Worm (Caenorhabditis elegans) whole organism, mixed stage, embryonic: ENCODE measurements around the gene rbm-25.

Source experiments
- M03D4.4 ChIP-seq: sonication (generic microtip); optimal IDR thresholded peaks from 2 replicates; lab custom pipeline; 2017; ENCODE audit warnings: mild to moderate bottlenecking, missing genetic modification characterization, missing compliant biosample characterization
- blmp-1 ChIP-seq: fragments of 150-350 bp; optimal IDR thresholded peaks from 2 replicates; lab custom pipeline; 2014; ENCODE audit warnings: missing biosample characterization, missing genetic modification characterization
- ceh-39 ChIP-seq: fragments of 150-350 bp; optimal IDR thresholded peaks from 2 replicates; lab custom pipeline; 2014; ENCODE audit warnings: missing biosample characterization, missing genetic modification characterization
- ceh-43 ChIP-seq: fragments of 200-800 bp; sonication (Bioruptor generic); optimal IDR thresholded peaks from 2 replicates; lab custom pipeline; 2018; ENCODE audit warnings: mild to moderate bottlenecking, missing genetic modification characterization, moderate library complexity, missing compliant biosample characterization
- ceh-83 ChIP-seq: fragments of 200-800 bp; sonication (Bioruptor generic); optimal IDR thresholded peaks from 2 replicates; lab custom pipeline; 2018; ENCODE audit warnings: mild to moderate bottlenecking, missing genetic modification characterization, missing compliant biosample characterization
- ces-1 ChIP-seq: fragments of 150-350 bp; optimal IDR thresholded peaks from 2 replicates; lab custom pipeline; 2014; ENCODE audit warnings: missing biosample characterization, missing genetic modification reagents, missing genetic modification characterization
- cnd-1 ChIP-seq: fragments of 200-800 bp; sonication (Bioruptor generic); optimal IDR thresholded peaks from 2 replicates; lab custom pipeline; 2018; ENCODE audit warnings: mild to moderate bottlenecking, missing genetic modification characterization, missing compliant biosample characterization
- drap-1 ChIP-seq: fragments of 200-800 bp; sonication (Bioruptor generic); optimal IDR thresholded peaks from 3 replicates; lab custom pipeline; 2018; ENCODE audit warnings: mild to moderate bottlenecking, missing genetic modification characterization, missing compliant biosample characterization
- elt-1 ChIP-seq: sonication (generic microtip); optimal IDR thresholded peaks from 2 replicates; lab custom pipeline; 2017; ENCODE audit warnings: missing genetic modification characterization, mild to moderate bottlenecking, missing compliant biosample characterization, antibody characterized with exemption, moderate library complexity, borderline replicate concordance; ENCODE audit not compliant: insufficient read depth
- elt-3 ChIP-seq: fragments of 150-350 bp; optimal IDR thresholded peaks from 2 replicates; lab custom pipeline; 2014; ENCODE audit warnings: missing biosample characterization, missing genetic modification characterization
- flh-1 ChIP-seq: fragments of 200-800 bp; sonication (Bioruptor generic); optimal IDR thresholded peaks from 2 replicates; lab custom pipeline; 2018; ENCODE audit warnings: mild to moderate bottlenecking, missing genetic modification characterization, moderate library complexity, missing compliant biosample characterization
- ham-2 ChIP-seq: fragments of 200-800 bp; sonication (Bioruptor generic); optimal IDR thresholded peaks from 2 replicates; lab custom pipeline; 2018; ENCODE audit warnings: mild to moderate bottlenecking, missing genetic modification characterization, missing compliant biosample characterization
- hlh-1 ChIP-seq: fragments of 150-350 bp; optimal IDR thresholded peaks from 2 replicates; lab custom pipeline; 2014; ENCODE audit warnings: missing biosample characterization, missing genetic modification reagents, missing genetic modification characterization
- lin-13 ChIP-seq: fragments of 150-350 bp; optimal IDR thresholded peaks from 2 replicates; lab custom pipeline; 2014; ENCODE audit warnings: missing biosample characterization, missing genetic modification characterization
- lin-32 ChIP-seq: fragments of 200-800 bp; sonication (Bioruptor generic); optimal IDR thresholded peaks from 2 replicates; lab custom pipeline; 2018; ENCODE audit warnings: mild to moderate bottlenecking, missing genetic modification characterization, missing compliant biosample characterization
- lsy-2 ChIP-seq: fragments of 150-350 bp; optimal IDR thresholded peaks from 2 replicates; lab custom pipeline; 2014; ENCODE audit warnings: missing biosample characterization, missing genetic modification characterization
- mab-5 ChIP-seq: fragments of 150-350 bp; optimal IDR thresholded peaks from 2 replicates; lab custom pipeline; 2014; ENCODE audit warnings: missing biosample characterization, missing genetic modification characterization
- mep-1 ChIP-seq: fragments of 150-350 bp; optimal IDR thresholded peaks from 2 replicates; lab custom pipeline; 2017; ENCODE audit warnings: missing biosample characterization, missing genetic modification reagents, missing genetic modification characterization, inconsistent platforms
- nhr-12 ChIP-seq: fragments of 150-350 bp; optimal IDR thresholded peaks from 2 replicates; lab custom pipeline; 2014; ENCODE audit warnings: missing biosample characterization, missing genetic modification characterization
- nhr-2 ChIP-seq: fragments of 150-350 bp; optimal IDR thresholded peaks from 2 replicates; lab custom pipeline; 2014; ENCODE audit warnings: missing biosample characterization, missing genetic modification characterization
- nhr-237 ChIP-seq: fragments of 150-350 bp; optimal IDR thresholded peaks from 2 replicates; lab custom pipeline; 2014; ENCODE audit warnings: missing biosample characterization, missing genetic modification characterization
- nhr-28 ChIP-seq: fragments of 150-350 bp; optimal IDR thresholded peaks from 2 replicates; lab custom pipeline; 2014; ENCODE audit warnings: missing biosample characterization, missing genetic modification characterization
- nhr-76 ChIP-seq: sonication (generic microtip); optimal IDR thresholded peaks from 2 replicates; lab custom pipeline; 2017; ENCODE audit warnings: missing biosample characterization, missing genetic modification characterization
- pha-4 ChIP-seq: fragments of 150-350 bp; optimal IDR thresholded peaks from 2 replicates; lab custom pipeline; 2018; ENCODE audit warnings: missing biosample characterization, missing genetic modification reagents, missing genetic modification characterization
- sem-2 ChIP-seq: fragments of 200-800 bp; sonication (Bioruptor generic); optimal IDR thresholded peaks from 2 replicates; lab custom pipeline; 2018; ENCODE audit warnings: mild to moderate bottlenecking, missing genetic modification characterization, missing compliant biosample characterization
- snpc-4 ChIP-seq: fragments of 150-350 bp; optimal IDR thresholded peaks from 2 replicates; lab custom pipeline; 2014; ENCODE audit warnings: missing biosample characterization, missing genetic modification characterization
- tbx-8 ChIP-seq: fragments of 200-800 bp; sonication (Bioruptor generic); optimal IDR thresholded peaks from 2 replicates; lab custom pipeline; 2018; ENCODE audit warnings: mild to moderate bottlenecking, missing genetic modification characterization, moderate library complexity, missing compliant biosample characterization
- unc-120 ChIP-seq: sonication (generic microtip); optimal IDR thresholded peaks from 2 replicates; lab custom pipeline; 2017; ENCODE audit warnings: missing genetic modification characterization, missing compliant biosample characterization; ENCODE audit not compliant: poor library complexity, severe bottlenecking
- unc-39 ChIP-seq: fragments of 150-350 bp; optimal IDR thresholded peaks from 2 replicates; lab custom pipeline; 2014; ENCODE audit warnings: missing biosample characterization, missing genetic modification characterization
- unc-62 ChIP-seq: fragments of 150-350 bp; optimal IDR thresholded peaks from 2 replicates; lab custom pipeline; 2014; ENCODE audit warnings: missing biosample characterization, missing genetic modification reagents, missing genetic modification characterization
- ztf-11 ChIP-seq: fragments of 150-350 bp; optimal IDR thresholded peaks from 2 replicates; lab custom pipeline; 2014; ENCODE audit warnings: missing biosample characterization, missing genetic modification characterization

The rbm-25 gene

DNA sequence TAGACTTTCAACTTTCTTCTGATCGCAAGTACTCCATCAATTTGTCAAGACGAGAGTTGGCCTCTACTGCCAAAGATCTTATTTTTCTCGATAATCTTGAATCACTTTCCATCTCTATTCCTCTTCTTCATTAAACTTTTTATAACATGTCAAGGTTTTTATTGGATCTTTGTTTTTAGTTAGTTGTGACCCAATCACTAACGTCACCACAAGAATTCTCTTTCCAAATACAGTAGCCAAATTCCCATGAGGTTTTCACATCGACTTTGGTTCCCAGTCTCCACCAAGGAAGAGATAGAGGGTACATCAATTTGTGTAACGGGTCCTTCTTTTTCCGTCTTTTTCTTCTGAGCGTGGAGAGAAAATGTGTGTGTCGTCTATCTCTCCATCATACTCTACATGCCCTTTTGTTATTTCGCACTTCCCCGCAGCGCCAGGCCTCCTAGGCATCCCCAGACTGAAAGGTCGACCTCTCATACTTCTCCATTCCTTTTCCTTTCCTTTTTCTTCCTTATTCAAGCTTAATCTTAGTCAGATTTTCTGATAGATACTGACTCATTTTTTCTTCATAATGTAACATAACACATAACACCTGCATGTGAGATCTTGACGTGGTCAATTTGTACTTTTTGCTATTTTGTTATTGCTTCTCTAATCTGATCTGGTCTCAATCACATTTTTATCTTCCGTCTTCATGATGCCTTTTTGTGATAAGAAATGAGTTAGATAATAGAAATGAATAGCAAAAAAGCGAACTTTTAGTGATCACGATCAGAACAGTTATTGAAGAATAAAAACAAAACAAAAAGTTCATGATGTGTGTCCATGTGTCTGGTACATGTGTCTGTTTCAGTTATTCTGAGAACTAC, 41.2 kb downstream of the rbm-25 start:
- TF ChIP-seq lsy-2 (tag; lab: Kevin White, UChicago) = no peak
- TF ChIP-seq ham-2 (GFP tag; lab: Kevin White, UChicago) = no peak
- no peak for TF ChIP-seq unc-62 (GFP tag; lab: Kevin White, UChicago)
- peak; percentile 3 for TF ChIP-seq ces-1
- no peak for TF ChIP-seq nhr-12 (tag; lab: Kevin White, UChicago)
- no peak for TF ChIP-seq M03D4.4 (tag; lab: Kevin White, UChicago)
- no peak for TF ChIP-seq hlh-1
- no peak for TF ChIP-seq sem-2 (GFP tag; lab: Kevin White, UChicago)
- no peak for TF ChIP-seq ceh-39 (tag; lab: Kevin White, UChicago)

DNA sequence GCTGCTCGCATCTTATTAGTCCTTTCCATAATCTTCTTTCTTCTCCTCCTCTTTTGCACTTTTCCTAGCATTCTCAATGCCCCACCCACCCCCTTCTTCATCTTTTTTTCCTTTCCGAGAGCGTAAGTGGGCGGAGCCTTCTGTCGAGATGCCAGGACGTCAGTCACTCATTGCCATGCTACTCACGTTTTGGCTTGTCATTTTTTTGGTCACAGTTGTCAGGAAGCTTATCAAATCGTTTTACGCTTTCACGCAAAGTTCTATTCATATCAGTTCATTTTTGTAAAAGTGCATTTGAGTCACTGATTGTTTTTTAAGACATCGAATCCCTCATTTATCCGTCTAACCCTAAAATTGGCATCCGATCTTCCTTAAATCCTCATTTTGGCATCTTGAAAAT, 42.0 kb downstream of the rbm-25 start:
- no peak for TF ChIP-seq ceh-83 (GFP tag; lab: Kevin White, UChicago)
- no peak for TF ChIP-seq ztf-11 (tag; lab: Kevin White, UChicago)
- no peak for TF ChIP-seq hlh-1
- TF ChIP-seq nhr-76 (tag; lab: Kevin White, UChicago) = no peak
- no peak for TF ChIP-seq unc-39 (tag; lab: Kevin White, UChicago)

DNA sequence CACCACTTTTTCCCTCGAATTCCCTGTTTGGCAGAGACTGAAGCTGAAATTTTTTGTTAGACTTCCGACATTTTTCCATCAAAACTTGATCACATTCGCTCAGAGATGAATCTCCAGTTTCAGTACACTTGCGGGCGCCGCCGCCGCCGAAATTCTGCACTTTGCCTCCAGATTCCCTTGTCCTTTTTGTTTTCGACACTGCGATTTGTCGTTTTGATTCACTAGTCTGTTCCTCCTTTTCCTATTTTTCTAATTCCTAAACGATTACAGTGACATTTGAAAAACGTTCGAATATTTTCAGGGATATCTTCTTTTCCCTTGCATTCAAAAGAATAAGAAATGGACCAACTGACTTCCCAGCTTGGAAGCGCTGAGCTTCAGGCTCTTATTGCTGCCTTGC, 42.7 kb downstream of the rbm-25 start, which contains the start of gene F45D3.2:
TSS of gene F45D3.2 (plus strand) at position 301 of the 400 bp plus-strand sequence.
- TF ChIP-seq nhr-12 (tag; lab: Kevin White, UChicago) (no peak), tbx-8 (GFP tag; lab: Kevin White, UChicago) (no peak), blmp-1 (no peak), flh-1 (no peak), mab-5 (no peak)

DNA sequence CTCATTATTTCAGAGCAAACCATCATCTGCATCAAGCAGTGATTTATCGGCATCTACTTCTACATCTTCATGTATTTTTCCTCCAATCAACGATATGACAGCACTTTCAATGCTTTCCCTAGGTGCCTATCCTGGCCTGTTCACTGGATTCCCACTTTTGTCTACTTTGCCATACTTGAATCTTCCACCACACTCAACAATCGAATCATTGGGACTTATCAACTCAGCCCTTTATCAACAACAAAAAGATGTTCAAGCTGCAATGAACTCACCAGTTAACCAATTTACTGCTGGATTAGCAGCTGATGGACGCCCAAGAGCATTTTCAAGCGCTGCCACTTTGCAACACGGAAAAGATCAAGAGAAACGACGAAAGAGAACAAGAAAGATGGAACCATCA, 43.2 kb downstream of the rbm-25 start:
- TF ChIP-seq nhr-76 (tag; lab: Kevin White, UChicago) = no peak
- TF ChIP-seq unc-62 (GFP tag; lab: Kevin White, UChicago) = no peak
- no peak for TF ChIP-seq nhr-12 (tag; lab: Kevin White, UChicago)
- TF ChIP-seq elt-3 = no peak
- TF ChIP-seq sem-2 (GFP tag; lab: Kevin White, UChicago) = no peak
- TF ChIP-seq ztf-11 (tag; lab: Kevin White, UChicago) = no peak
- TF ChIP-seq ham-2 (GFP tag; lab: Kevin White, UChicago) = no peak
- no peak for TF ChIP-seq pha-4 (tag; lab: Kevin White, UChicago)
- no peak for TF ChIP-seq ceh-43
- TF ChIP-seq mep-1 (tag; lab: Kevin White, UChicago) = no peak
- TF ChIP-seq lin-13 (tag; lab: Kevin White, UChicago) = no peak
- no peak for TF ChIP-seq tbx-8 (GFP tag; lab: Kevin White, UChicago)
- TF ChIP-seq unc-120 = no peak
- no peak for TF ChIP-seq cnd-1 (tag; lab: Kevin White, UChicago)
- TF ChIP-seq nhr-28 (tag; lab: Kevin White, UChicago) = no peak
- TF ChIP-seq lin-32 (GFP tag; lab: Kevin White, UChicago) = no peak

DNA sequence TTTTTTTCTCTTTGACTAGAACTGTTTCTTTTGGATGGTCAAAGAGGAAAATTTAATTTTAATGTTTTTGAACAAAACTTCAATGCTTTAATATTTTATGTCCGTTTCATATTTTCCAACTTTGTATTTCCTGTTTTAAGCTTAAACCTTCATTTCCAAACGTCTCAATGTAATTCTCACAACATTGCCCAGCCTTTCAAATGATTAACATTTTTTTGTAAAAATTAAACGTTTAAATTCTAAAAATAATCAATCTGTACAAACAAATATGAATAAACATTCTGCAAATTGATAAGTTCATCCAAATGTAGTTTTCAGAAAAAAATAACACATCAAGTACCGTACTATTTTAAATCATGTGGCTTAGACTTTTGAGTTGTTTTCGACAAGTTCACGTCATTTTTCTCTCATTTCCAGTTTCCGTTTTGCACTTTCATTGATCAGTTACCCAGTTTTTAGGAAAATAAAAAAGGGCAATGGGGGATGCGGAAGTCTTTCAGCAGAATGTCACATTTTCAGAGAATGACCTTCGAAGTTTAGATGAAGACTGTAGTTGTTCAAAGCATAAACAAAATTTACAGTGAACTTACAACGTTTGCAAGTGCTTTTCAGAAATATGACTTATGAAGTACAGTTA, 44.8 kb downstream of the rbm-25 start:
- TF ChIP-seq elt-3 (no peak), ham-2 (GFP tag; lab: Kevin White, UChicago) (no peak), mep-1 (tag; lab: Kevin White, UChicago) (no peak), lin-13 (tag; lab: Kevin White, UChicago) (no peak), drap-1 (GFP tag; lab: Kevin White, UChicago) (no peak), ceh-43 (no peak), hlh-1 (no peak)

DNA sequence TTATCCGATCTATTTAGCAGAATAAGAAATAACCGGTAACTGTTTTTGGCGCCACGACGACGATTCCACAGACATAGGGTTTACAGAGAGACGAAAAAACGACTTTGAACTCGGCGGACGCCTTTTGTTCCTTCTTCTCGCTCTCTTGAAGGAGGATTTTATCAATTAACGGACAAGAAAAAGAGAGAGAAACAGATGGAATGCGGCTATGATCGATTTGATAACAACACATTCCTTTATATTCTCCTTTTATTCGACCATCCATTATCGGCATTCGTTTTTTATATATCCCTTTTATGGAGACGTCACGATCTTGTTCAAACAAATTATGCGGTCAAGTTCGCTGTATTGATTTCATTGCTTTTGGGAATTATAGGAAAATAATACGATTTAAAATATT, 50.8 kb downstream of the rbm-25 start:
- TF ChIP-seq elt-3 (no peak), ces-1 (no peak), lsy-2 (tag; lab: Kevin White, UChicago) (no peak), nhr-2 (tag; lab: Kevin White, UChicago) (no peak), pha-4 (tag; lab: Kevin White, UChicago) (no peak), nhr-237 (tag; lab: Kevin White, UChicago) (no peak), elt-1 (no peak), ceh-39 (tag; lab: Kevin White, UChicago) (no peak), ceh-43 (no peak), snpc-4 (tag; lab: Kevin White, UChicago) (no peak), mab-5 (no peak), M03D4.4 (tag; lab: Kevin White, UChicago) (no peak), flh-1 (no peak), nhr-12 (tag; lab: Kevin White, UChicago) (no peak)
